Worm (Caenorhabditis elegans): ENCODE measurements around the gene F22F7.8.

ce11 chrV:2133512-2133911 is 11.8 kb upstream of the F22F7.8 start:
- TF ChIP-seq ama-1 (optimal IDR thresholded peaks at IDR 0.05) (no peak), hmbx-1 (tag; optimal IDR thresholded peaks at IDR 0.05) (no peak), ceh-13 (GFP tag; optimal IDR thresholded peaks at IDR 0.05) (no peak), tbx-11 (GFP tag; IDR thresholded peaks at IDR 0.05) (no peak), F13C5.2 (tag; optimal IDR thresholded peaks at IDR 0.05) (no peak), sea-1 (GFP tag; conservative IDR thresholded peaks at IDR 0.05) (no peak), hmg-4 (GFP tag; optimal IDR thresholded peaks at IDR 0.05) (no peak), tbx-37 (GFP tag; conservative IDR thresholded peaks at IDR 0.05) (no peak), B0310.2 (tag; optimal IDR thresholded peaks at IDR 0.05) (no peak), pes-1 (GFP tag; IDR thresholded peaks at IDR 0.05) (0 out of 2 replicates have a peak, but pooled peaks have one; percentile 34), ceh-36 (tag; optimal IDR thresholded peaks at IDR 0.05) (no peak), aly-1 (tag; optimal IDR thresholded peaks at IDR 0.05) (no peak)
